Worm (Caenorhabditis elegans) whole organism, L4/young adult: Measurements from ENCODE around the gene ftt-2.

Experiments
- W03F9.2 ChIP-seq: fragments of 150-350 bp; optimal IDR thresholded peaks from 2 replicates; lab custom pipeline; 2014; ENCODE audit warnings: missing biosample characterization, missing genetic modification characterization
- dao-5 ChIP-seq: sonication (generic microtip); optimal IDR thresholded peaks from 2 replicates; lab custom pipeline; 2016; ENCODE audit warnings: missing genotype, missing genetic modification characterization, moderate library complexity, missing compliant biosample characterization
- him-1 ChIP-seq: sonication (generic microtip); optimal IDR thresholded peaks from 2 replicates; lab custom pipeline; 2016; ENCODE audit warnings: missing genotype, missing genetic modification reagents, missing genetic modification characterization, missing compliant biosample characterization

DNA sequence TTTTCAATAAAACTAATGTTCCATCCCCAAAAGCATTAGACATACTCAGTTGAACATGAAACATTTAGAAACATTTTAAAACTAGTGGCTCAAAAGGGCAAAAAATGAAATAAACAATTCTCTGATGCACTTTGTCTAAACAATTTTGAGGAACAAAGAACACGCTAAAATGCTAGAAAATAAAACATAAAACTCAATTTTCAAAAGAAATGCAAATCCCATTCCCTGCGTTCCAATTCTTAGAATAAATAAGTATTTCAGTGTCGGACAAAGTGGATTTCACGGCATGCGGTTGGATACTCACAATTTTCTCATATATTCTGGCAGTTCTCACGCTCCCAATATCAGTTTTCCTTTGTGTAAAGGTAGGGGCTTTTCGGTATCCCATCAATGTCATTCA, 28.1 kb upstream of the ftt-2 start:
- TF ChIP-seq him-1 (no peak), dao-5 (tag; lab: Kevin White, UChicago) (no peak), W03F9.2 (no peak)
